Worm (Caenorhabditis elegans) whole organism, mixed stage, embryonic: ENCODE data around the gene ooc-3.
A peak's percentile ranks its signal among the peaks of the same experiment; 100 is the strongest.

Experiments used
- M03D4.4 ChIP-seq: sonication (generic microtip); optimal IDR thresholded peaks from 2 replicates; lab custom pipeline; 2017; ENCODE audit warnings: mild to moderate bottlenecking, missing genetic modification characterization, missing compliant biosample characterization
- bed-3 ChIP-seq: fragments of 200-800 bp; sonication (Bioruptor generic); optimal IDR thresholded peaks from 3 replicates; lab custom pipeline; 2018; ENCODE audit warnings: mild to moderate bottlenecking, missing genetic modification characterization, moderate library complexity, missing compliant biosample characterization
- ceh-39 ChIP-seq: fragments of 150-350 bp; optimal IDR thresholded peaks from 2 replicates; lab custom pipeline; 2014; ENCODE audit warnings: missing biosample characterization, missing genetic modification characterization
- ceh-43 ChIP-seq: fragments of 200-800 bp; sonication (Bioruptor generic); optimal IDR thresholded peaks from 2 replicates; lab custom pipeline; 2018; ENCODE audit warnings: mild to moderate bottlenecking, missing genetic modification characterization, moderate library complexity, missing compliant biosample characterization
- ceh-83 ChIP-seq: fragments of 200-800 bp; sonication (Bioruptor generic); optimal IDR thresholded peaks from 2 replicates; lab custom pipeline; 2018; ENCODE audit warnings: mild to moderate bottlenecking, missing genetic modification characterization, missing compliant biosample characterization
- ces-1 ChIP-seq: fragments of 150-350 bp; optimal IDR thresholded peaks from 2 replicates; lab custom pipeline; 2014; ENCODE audit warnings: missing biosample characterization, missing genetic modification reagents, missing genetic modification characterization
- cnd-1 ChIP-seq: fragments of 200-800 bp; sonication (Bioruptor generic); optimal IDR thresholded peaks from 2 replicates; lab custom pipeline; 2018; ENCODE audit warnings: mild to moderate bottlenecking, missing genetic modification characterization, missing compliant biosample characterization
- drap-1 ChIP-seq: fragments of 200-800 bp; sonication (Bioruptor generic); optimal IDR thresholded peaks from 3 replicates; lab custom pipeline; 2018; ENCODE audit warnings: mild to moderate bottlenecking, missing genetic modification characterization, missing compliant biosample characterization
- elt-1 ChIP-seq: sonication (generic microtip); optimal IDR thresholded peaks from 2 replicates; lab custom pipeline; 2017; ENCODE audit warnings: missing genetic modification characterization, mild to moderate bottlenecking, missing compliant biosample characterization, antibody characterized with exemption, moderate library complexity, borderline replicate concordance; ENCODE audit not compliant: insufficient read depth
- elt-3 ChIP-seq: fragments of 150-350 bp; optimal IDR thresholded peaks from 2 replicates; lab custom pipeline; 2014; ENCODE audit warnings: missing biosample characterization, missing genetic modification characterization
- flh-1 ChIP-seq: fragments of 200-800 bp; sonication (Bioruptor generic); optimal IDR thresholded peaks from 2 replicates; lab custom pipeline; 2018; ENCODE audit warnings: mild to moderate bottlenecking, missing genetic modification characterization, moderate library complexity, missing compliant biosample characterization
- ham-2 ChIP-seq: fragments of 200-800 bp; sonication (Bioruptor generic); optimal IDR thresholded peaks from 2 replicates; lab custom pipeline; 2018; ENCODE audit warnings: mild to moderate bottlenecking, missing genetic modification characterization, missing compliant biosample characterization
- hlh-1 ChIP-seq: fragments of 150-350 bp; optimal IDR thresholded peaks from 2 replicates; lab custom pipeline; 2014; ENCODE audit warnings: missing biosample characterization, missing genetic modification reagents, missing genetic modification characterization
- lin-13 ChIP-seq: fragments of 150-350 bp; optimal IDR thresholded peaks from 2 replicates; lab custom pipeline; 2014; ENCODE audit warnings: missing biosample characterization, missing genetic modification characterization
- lin-32 ChIP-seq: fragments of 200-800 bp; sonication (Bioruptor generic); optimal IDR thresholded peaks from 2 replicates; lab custom pipeline; 2018; ENCODE audit warnings: mild to moderate bottlenecking, missing genetic modification characterization, missing compliant biosample characterization
- lsy-2 ChIP-seq: fragments of 150-350 bp; optimal IDR thresholded peaks from 2 replicates; lab custom pipeline; 2014; ENCODE audit warnings: missing biosample characterization, missing genetic modification characterization
- mep-1 ChIP-seq: fragments of 150-350 bp; optimal IDR thresholded peaks from 2 replicates; lab custom pipeline; 2017; ENCODE audit warnings: missing biosample characterization, missing genetic modification reagents, missing genetic modification characterization, inconsistent platforms
- mls-2 ChIP-seq: sonication (generic microtip); optimal IDR thresholded peaks from 2 replicates; lab custom pipeline; 2016; ENCODE audit warnings: mild to moderate bottlenecking, missing genetic modification characterization, moderate library complexity, missing compliant biosample characterization
- nhr-12 ChIP-seq: fragments of 150-350 bp; optimal IDR thresholded peaks from 2 replicates; lab custom pipeline; 2014; ENCODE audit warnings: missing biosample characterization, missing genetic modification characterization
- nhr-237 ChIP-seq: fragments of 150-350 bp; optimal IDR thresholded peaks from 2 replicates; lab custom pipeline; 2014; ENCODE audit warnings: missing biosample characterization, missing genetic modification characterization
- nhr-28 ChIP-seq: fragments of 150-350 bp; optimal IDR thresholded peaks from 2 replicates; lab custom pipeline; 2014; ENCODE audit warnings: missing biosample characterization, missing genetic modification characterization
- nhr-76 ChIP-seq: sonication (generic microtip); optimal IDR thresholded peaks from 2 replicates; lab custom pipeline; 2017; ENCODE audit warnings: missing biosample characterization, missing genetic modification characterization
- pha-4 ChIP-seq: fragments of 150-350 bp; optimal IDR thresholded peaks from 2 replicates; lab custom pipeline; 2018; ENCODE audit warnings: missing biosample characterization, missing genetic modification reagents, missing genetic modification characterization
- snpc-4 ChIP-seq: fragments of 150-350 bp; optimal IDR thresholded peaks from 2 replicates; lab custom pipeline; 2014; ENCODE audit warnings: missing biosample characterization, missing genetic modification characterization
- sptf-1 ChIP-seq: sonication (generic microtip); optimal IDR thresholded peaks from 2 replicates; lab custom pipeline; 2017; ENCODE audit warnings: mild to moderate bottlenecking, missing genetic modification characterization, moderate library complexity, missing compliant biosample characterization
- tbx-8 ChIP-seq: fragments of 200-800 bp; sonication (Bioruptor generic); optimal IDR thresholded peaks from 2 replicates; lab custom pipeline; 2018; ENCODE audit warnings: mild to moderate bottlenecking, missing genetic modification characterization, moderate library complexity, missing compliant biosample characterization
- unc-120 ChIP-seq: sonication (generic microtip); optimal IDR thresholded peaks from 2 replicates; lab custom pipeline; 2017; ENCODE audit warnings: missing genetic modification characterization, missing compliant biosample characterization; ENCODE audit not compliant: poor library complexity, severe bottlenecking
- unc-39 ChIP-seq: fragments of 150-350 bp; optimal IDR thresholded peaks from 2 replicates; lab custom pipeline; 2014; ENCODE audit warnings: missing biosample characterization, missing genetic modification characterization
- zip-8 ChIP-seq: fragments of 150-350 bp; optimal IDR thresholded peaks from 2 replicates; lab custom pipeline; 2014; ENCODE audit warnings: missing biosample characterization, missing genetic modification characterization
- ztf-11 ChIP-seq: fragments of 150-350 bp; optimal IDR thresholded peaks from 2 replicates; lab custom pipeline; 2014; ENCODE audit warnings: missing biosample characterization, missing genetic modification characterization

ooc-3 gene

ce11 chrII:11534429-11535099, 39.4 kb upstream of the ooc-3 start, which contains the start of gene Y62F5A.12:
TSS of gene Y62F5A.12 (minus strand) at chrII:11534479.
- TF ChIP-seq lsy-2 (tag; lab: Kevin White, UChicago) (peak; percentile 46), mep-1 (peak; percentile 85), ces-1 (GFP tag; lab: Kevin White, UChicago) (peak; percentile 61), cnd-1 (tag; lab: Kevin White, UChicago) (peak; percentile 68), sptf-1 (tag; lab: Kevin White, UChicago) (peak; percentile 95), tbx-8 (peak; percentile 6), mls-2 (tag; lab: Kevin White, UChicago) (peak; percentile 52), unc-120 (tag; lab: Kevin White, UChicago) (peak; percentile 79), bed-3 (GFP tag; lab: Kevin White, UChicago) (peak; percentile 17), lin-32 (GFP tag; lab: Kevin White, UChicago) (peak; percentile 56), drap-1 (GFP tag; lab: Kevin White, UChicago) (peak; percentile 57), ham-2 (GFP tag; lab: Kevin White, UChicago) (peak; percentile 26), nhr-237 (tag; lab: Kevin White, UChicago) (peak; percentile 1), M03D4.4 (tag; lab: Kevin White, UChicago) (peak; percentile 49), hlh-1 (tag; lab: Kevin White, UChicago) (peak; percentile 7), lin-13 (tag; lab: Kevin White, UChicago) (peak; percentile 77), pha-4 (peak; percentile 22)

ce11 chrII:11533716-11534115, 38.6 kb upstream of the ooc-3 start, which contains the start of gene mdt-8:
TSS of gene mdt-8 (minus strand) at chrII:11533816.
- no peak for TF ChIP-seq ces-1 (GFP tag; lab: Kevin White, UChicago)
- no peak for TF ChIP-seq nhr-76 (tag; lab: Kevin White, UChicago)
- TF ChIP-seq bed-3 (GFP tag; lab: Kevin White, UChicago): no peak
- TF ChIP-seq sptf-1 (tag; lab: Kevin White, UChicago): no peak
- TF ChIP-seq zip-8 (tag; lab: Kevin White, UChicago): no peak
- TF ChIP-seq ceh-83 (GFP tag; lab: Kevin White, UChicago): no peak
- no peak for TF ChIP-seq nhr-237 (tag; lab: Kevin White, UChicago)
- TF ChIP-seq M03D4.4 (tag; lab: Kevin White, UChicago): no peak
- no peak for TF ChIP-seq ceh-43 (GFP tag; lab: Kevin White, UChicago)
- no peak for TF ChIP-seq hlh-1 (tag; lab: Kevin White, UChicago)
- TF ChIP-seq lin-32 (GFP tag; lab: Kevin White, UChicago): no peak
- no peak for TF ChIP-seq snpc-4 (tag; lab: Kevin White, UChicago)

ce11 chrII:11526954-11527353, 31.8 kb upstream of the ooc-3 start, which contains the start of gene age-1:
TSS of gene age-1 (minus strand) at chrII:11527054.
- no peak for TF ChIP-seq unc-120 (tag; lab: Kevin White, UChicago)

ce11 chrII:11521300-11521699, 26.2 kb upstream of the ooc-3 start, which contains the start of gene Y62F5A.10:
TSS of gene Y62F5A.10 (plus strand) at chrII:11521600.
- no peak for TF ChIP-seq ces-1 (GFP tag; lab: Kevin White, UChicago)
- no peak for TF ChIP-seq lin-32 (GFP tag; lab: Kevin White, UChicago)
- no peak for TF ChIP-seq drap-1 (GFP tag; lab: Kevin White, UChicago)
- no peak for TF ChIP-seq lin-13 (tag; lab: Kevin White, UChicago)
- TF ChIP-seq unc-120 (tag; lab: Kevin White, UChicago): no peak
- TF ChIP-seq sptf-1 (tag; lab: Kevin White, UChicago): no peak
- TF ChIP-seq ceh-83 (GFP tag; lab: Kevin White, UChicago): no peak
- no peak for TF ChIP-seq mls-2 (tag; lab: Kevin White, UChicago)
- no peak for TF ChIP-seq mep-1
- TF ChIP-seq elt-1 (tag; lab: Kevin White, UChicago): no peak
- no peak for TF ChIP-seq unc-39 (tag; lab: Kevin White, UChicago)
- TF ChIP-seq ztf-11 (tag; lab: Kevin White, UChicago): no peak
- TF ChIP-seq flh-1 (GFP tag; lab: Kevin White, UChicago): no peak

ce11 chrII:11518184-11518583, 23.1 kb upstream of the ooc-3 start, which contains the start of gene B0334.10:
TSS of gene B0334.10 (plus strand) at chrII:11518484.
- TF ChIP-seq snpc-4 (tag; lab: Kevin White, UChicago) (no peak), M03D4.4 (tag; lab: Kevin White, UChicago) (no peak), tbx-8 (no peak), sptf-1 (tag; lab: Kevin White, UChicago) (no peak), elt-1 (tag; lab: Kevin White, UChicago) (no peak), mep-1 (no peak), pha-4 (no peak), ham-2 (GFP tag; lab: Kevin White, UChicago) (no peak), ces-1 (GFP tag; lab: Kevin White, UChicago) (no peak), nhr-12 (tag; lab: Kevin White, UChicago) (no peak), elt-3 (no peak), unc-39 (tag; lab: Kevin White, UChicago) (no peak), nhr-28 (no peak), ztf-11 (tag; lab: Kevin White, UChicago) (no peak), nhr-237 (tag; lab: Kevin White, UChicago) (no peak), drap-1 (GFP tag; lab: Kevin White, UChicago) (no peak), ceh-43 (GFP tag; lab: Kevin White, UChicago) (no peak), ceh-39 (no peak)
- TF ChIP-seq, all 35 proteins: peak for 0
